Fruit fly (Drosophila melanogaster): ENCODE measurements around the gene CG8149.

DNA sequence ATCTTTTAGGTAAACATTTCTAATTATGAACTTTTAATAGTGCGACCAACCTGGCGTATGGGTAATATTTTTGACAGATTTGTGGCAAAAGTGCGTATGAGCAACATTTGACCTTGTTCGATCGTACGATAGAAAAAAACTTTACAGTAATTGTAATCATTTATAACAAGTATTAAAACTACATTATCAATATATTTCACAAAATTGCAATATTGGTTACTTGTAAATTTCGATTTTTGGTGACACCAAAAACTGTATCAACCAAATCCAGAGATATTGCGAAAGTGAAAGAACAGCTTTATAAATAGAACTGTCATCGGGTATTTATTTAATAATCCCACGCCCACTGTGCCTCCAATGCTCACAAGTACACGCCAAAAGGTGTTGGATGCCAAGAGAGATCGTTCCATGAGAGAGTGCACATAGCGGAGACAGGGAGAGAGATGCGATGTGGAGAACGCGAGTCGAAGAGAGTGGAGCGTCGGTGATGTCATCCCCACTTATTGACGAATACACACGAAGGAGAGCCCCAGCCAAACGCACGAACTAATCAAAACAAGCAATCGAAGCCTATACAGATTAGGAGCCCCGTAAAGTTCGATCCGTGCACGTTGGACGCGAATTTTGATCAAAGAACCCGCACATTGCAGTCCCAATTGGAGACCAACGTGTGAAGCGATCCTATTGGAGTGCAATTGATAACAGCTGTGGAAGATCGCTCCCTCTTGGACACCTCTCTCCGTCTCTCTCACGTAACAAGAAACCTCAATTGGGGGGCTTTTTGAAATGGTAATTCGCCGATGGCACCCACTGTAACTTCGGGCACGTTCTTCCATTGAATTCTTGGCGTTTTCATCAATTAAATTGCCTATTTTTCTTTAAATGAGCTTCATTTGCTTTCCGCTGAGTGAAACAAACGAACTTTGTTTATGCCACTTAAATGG is 29.0 kb downstream of the CG8149 start:
- TF ChIP-seq usp (GFP tag; optimal IDR thresholded peaks at IDR 0.05) = no peak
- TF ChIP-seq CG8478 (optimal IDR thresholded peaks at IDR 0.05) = no peak
- no peak for TF ChIP-seq EcR (GFP tag; optimal IDR thresholded peaks at IDR 0.05)
- no peak for TF ChIP-seq psq (optimal IDR thresholded peaks at IDR 0.05)
- no peak for TF ChIP-seq pan (optimal IDR thresholded peaks at IDR 0.05)
